Worm (Caenorhabditis elegans) whole organism, L4 larva: ENCODE data around the gene K05B2.2.

Experiments used
- F10B5.3 ChIP-seq: sonication (generic microtip); optimal IDR thresholded peaks from 2 replicates; lab custom pipeline; 2016; ENCODE audit warnings: mild to moderate bottlenecking, missing genetic modification characterization, missing compliant biosample characterization
- ama-1 ChIP-seq: fragments of 150-350 bp; optimal IDR thresholded peaks from 2 replicates; lab custom pipeline; 2014; ENCODE audit warnings: inconsistent platforms, mixed read lengths
- ceh-62 ChIP-seq: sonication (generic microtip); optimal IDR thresholded peaks from 2 replicates; lab custom pipeline; 2017; ENCODE audit warnings: missing biosample characterization, missing genetic modification characterization
- dmd-8 ChIP-seq: fragments of 200-800 bp; sonication (Bioruptor generic); IDR thresholded peaks from 2 replicates; pipeline ENCODE4 v1.3.6; 2022; ENCODE audit warnings: missing genetic modification characterization, missing compliant biosample characterization
- lim-7 ChIP-seq: fragments of 200-800 bp; sonication (Bioruptor generic); IDR thresholded peaks from 2 replicates; pipeline ENCODE4 v1.3.6; 2022; ENCODE audit warnings: missing genetic modification characterization, missing compliant biosample characterization
- lin-38 ChIP-seq: fragments of 200-800 bp; sonication (Bioruptor generic); IDR thresholded peaks from 2 replicates; pipeline ENCODE4 v1.3.6; 2022; ENCODE audit warnings: missing genetic modification reagents, missing genetic modification characterization, missing compliant biosample characterization
- lsy-2 ChIP-seq, 2 experiments: fragments of 150-350 bp in 1 of 2; sonication (generic microtip) in 1 of 2; optimal IDR thresholded peaks; 2 replicates each; lab custom pipeline; 2014 to 2017; ENCODE audit warnings: missing biosample characterization in 2 of 2, missing genetic modification characterization in 2 of 2
- nhr-28 ChIP-seq: fragments of 150-350 bp; optimal IDR thresholded peaks from 2 replicates; lab custom pipeline; 2014; ENCODE audit warnings: missing biosample characterization, missing genetic modification characterization
- spr-1 ChIP-seq: sonication (generic microtip); optimal IDR thresholded peaks from 2 replicates; lab custom pipeline; 2016; ENCODE audit warnings: mild to moderate bottlenecking, missing genetic modification characterization, missing compliant biosample characterization
- zag-1 ChIP-seq: fragments of 150-350 bp; optimal IDR thresholded peaks from 2 replicates; lab custom pipeline; 2014; ENCODE audit warnings: missing biosample characterization, missing genetic modification characterization

- no peak for TF ChIP-seq lim-7 (GFP tag; lab: Robert Waterston, UW)
- TF ChIP-seq lin-38 (GFP tag; lab: Robert Waterston, UW), result no peak
- TF ChIP-seq ama-1, result no peak
- TF ChIP-seq F10B5.3 (tag; lab: Kevin White, UChicago), result no peak
- TF ChIP-seq lsy-2 (tag; optimal IDR thresholded peaks at IDR 0.05; lab: Kevin White, UChicago), result no peak
- TF ChIP-seq zag-1 (tag; lab: Kevin White, UChicago), result no peak
- no peak for TF ChIP-seq spr-1
- no peak for TF ChIP-seq dmd-8
- no peak for TF ChIP-seq nhr-28
- TF ChIP-seq ceh-62, result no peak
Measured at ce11 chrX:4865798-4866197, 40.1 kb upstream of the K05B2.2 start, which contains the start of gene ntc-1.
